Worm (Caenorhabditis elegans): ENCODE results near the gene Y110A2AL.5.
A peak's percentile ranks its signal among the peaks of the same experiment; 100 is the strongest.

The Y110A2AL.5 gene

DNA sequence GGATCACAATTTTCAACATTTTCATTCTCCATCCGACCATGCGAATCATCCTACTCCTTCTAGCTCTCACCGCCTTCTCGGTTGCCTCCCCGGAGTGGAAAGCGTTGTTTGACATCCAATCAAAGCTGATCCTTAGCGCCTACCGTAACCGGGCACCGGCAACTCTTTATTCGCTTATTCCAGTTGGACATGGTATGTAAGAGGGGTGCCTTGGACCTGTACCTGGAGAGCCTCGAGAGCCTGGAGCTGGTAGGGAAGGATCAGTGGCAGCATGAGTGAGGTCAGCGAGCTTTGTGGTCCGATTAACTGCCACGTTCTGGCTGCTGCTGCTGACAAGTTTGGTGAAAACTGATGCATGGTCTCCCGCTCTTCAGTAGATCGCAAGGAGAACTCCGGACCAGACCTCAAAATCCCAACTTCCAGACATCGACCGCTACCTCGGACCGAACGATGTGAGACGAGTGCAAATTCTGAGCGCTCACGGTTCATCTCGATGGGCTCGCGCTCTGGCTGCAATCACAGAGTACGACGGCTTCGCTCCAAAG, 36.4 kb upstream of the Y110A2AL.5 start, which contains the start of gene K12H6.8 (continued):
- TF ChIP-seq pha-4 (GFP tag; IDR thresholded peaks at IDR 0.05) (no peak), pha-4 (tag; optimal IDR thresholded peaks at IDR 0.05) (no peak), Y5F2A.4 (GFP tag; optimal IDR thresholded peaks at IDR 0.05) (no peak), tag-97 (GFP tag; IDR thresholded peaks at IDR 0.05) (no peak), attf-4 (tag; optimal IDR thresholded peaks at IDR 0.05) (no peak), hif-1 (tag; optimal IDR thresholded peaks at IDR 0.05) (no peak)

DNA sequence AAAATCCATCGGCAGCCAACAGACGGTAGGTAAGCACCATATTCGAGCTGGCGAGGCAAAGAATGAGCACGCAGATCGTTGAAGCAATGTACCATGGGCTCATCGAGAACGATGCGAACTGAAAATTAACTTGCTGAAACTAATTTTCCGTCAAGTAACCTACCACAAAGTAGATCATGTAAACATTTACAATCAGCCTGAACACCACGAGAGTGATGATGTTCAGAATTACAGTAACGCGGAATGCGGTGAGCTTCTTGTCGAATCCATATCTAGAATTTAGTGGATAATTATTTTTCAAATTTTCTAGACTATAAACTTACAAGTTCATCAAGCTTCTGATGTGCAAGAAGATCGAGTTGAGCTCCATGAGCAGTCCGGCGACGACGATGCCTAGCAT, 34.8 kb upstream of the Y110A2AL.5 start:
- TF ChIP-seq unc-62 (GFP tag; optimal IDR thresholded peaks at IDR 0.05 in 1 of 2) (peak in 1 of 2 experiments; percentile 92), unc-62 (tag; optimal IDR thresholded peaks at IDR 0.05) (no peak), hif-1 (tag; optimal IDR thresholded peaks at IDR 0.05) (no peak), ZK546.5 (tag; optimal IDR thresholded peaks at IDR 0.05) (no peak), aha-1 (tag) (peak; percentile 26)

DNA sequence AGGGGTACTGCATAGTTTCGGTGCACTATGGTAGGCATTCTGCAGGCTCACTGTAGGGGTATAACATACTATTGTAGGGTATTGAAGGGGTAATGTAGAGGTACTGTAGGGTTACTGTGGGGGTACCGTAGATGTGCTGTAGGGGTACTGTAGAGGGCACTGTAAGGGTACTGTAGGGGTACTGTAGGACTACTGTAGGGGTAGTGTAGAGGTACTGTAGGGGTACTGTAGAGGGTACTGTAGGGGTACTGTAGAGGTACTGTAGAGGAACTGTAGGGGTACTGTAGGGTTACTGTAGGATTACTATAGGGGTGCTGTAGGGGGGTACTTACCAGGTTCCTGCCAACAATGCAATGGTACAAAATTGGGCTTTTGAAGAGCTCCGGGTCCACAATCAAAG, 34.2 kb upstream of the Y110A2AL.5 start:
- no peak for TF ChIP-seq saeg-2 (GFP tag; IDR thresholded peaks at IDR 0.05)
- no peak for TF ChIP-seq pqm-1 (tag; optimal IDR thresholded peaks at IDR 0.05)
- TF ChIP-seq lim-7 (GFP tag; IDR thresholded peaks at IDR 0.05), result peak; percentile 35; the same call in 1 of the 2 replicates
- no peak for TF ChIP-seq hlh-30 (tag; optimal IDR thresholded peaks at IDR 0.05; ENCODE audit: insufficient read depth)
- no peak for TF ChIP-seq dmd-9 (GFP tag; IDR thresholded peaks at IDR 0.05)
- no peak for TF ChIP-seq unc-39 (tag; optimal IDR thresholded peaks at IDR 0.05)
- 0 out of 2 replicates have a peak, but pooled peaks have one; percentile 21 for TF ChIP-seq dmd-8 (GFP tag; IDR thresholded peaks at IDR 0.05)
- peak; percentile 40; the same call in 1 of the 2 replicates for TF ChIP-seq snpc-1.2 (GFP tag; IDR thresholded peaks at IDR 0.05)
- TF ChIP-seq nhr-25 (tag; optimal IDR thresholded peaks at IDR 0.05; ENCODE audit: borderline replicate concordance, insufficient read depth), result no peak
- no peak for TF ChIP-seq daf-19 (GFP tag; conservative IDR thresholded peaks at IDR 0.05)
- 0 out of 2 replicates have a peak, but pooled peaks have one; percentile 53 for TF ChIP-seq F44E2.7 (GFP tag; IDR thresholded peaks at IDR 0.05)
- 0 out of 2 replicates have a peak, but pooled peaks have one; percentile 19 for TF ChIP-seq arid-1 (GFP tag; conservative IDR thresholded peaks at IDR 0.05)
- no peak for TF ChIP-seq nhr-77 (tag; optimal IDR thresholded peaks at IDR 0.05)
- TF ChIP-seq daf-8 (GFP tag; IDR thresholded peaks at IDR 0.05), result no peak

DNA sequence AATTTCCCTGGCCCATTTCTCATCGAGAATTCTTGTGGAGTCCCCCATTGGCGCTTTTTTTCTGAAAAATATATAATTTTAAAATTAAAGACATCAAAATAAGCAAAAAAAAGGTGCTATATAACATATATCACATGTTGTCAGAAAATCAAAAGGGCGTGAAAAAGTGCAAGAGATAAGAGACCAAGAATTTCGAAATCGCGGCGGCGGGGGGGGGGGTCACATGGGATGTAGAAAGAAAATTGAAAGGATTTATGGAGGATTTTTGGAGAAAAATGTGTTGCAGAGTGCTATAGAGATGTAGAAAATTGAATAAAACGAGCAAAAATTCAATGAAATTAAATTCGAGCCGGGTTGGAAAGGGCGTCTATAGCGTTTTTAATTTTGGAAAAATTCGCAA, 33.2 kb upstream of the Y110A2AL.5 start, which contains the start of gene K12H6.6:
Gene K12H6.6, minus strand, starts transcription at position 61 of the 400 bp plus-strand sequence.
- no peak for TF ChIP-seq gei-8 (GFP tag; optimal IDR thresholded peaks at IDR 0.05)
- peak; percentile 11 for TF ChIP-seq dve-1 (tag; optimal IDR thresholded peaks at IDR 0.05; ENCODE audit: insufficient read depth)
- TF ChIP-seq F37D6.2 (tag; optimal IDR thresholded peaks at IDR 0.05), result no peak
- TF ChIP-seq spr-1 (tag; optimal IDR thresholded peaks at IDR 0.05), result no peak
- TF ChIP-seq unc-130 (GFP tag; optimal IDR thresholded peaks at IDR 0.05), result no peak
- no peak for TF ChIP-seq F44E2.7 (GFP tag; IDR thresholded peaks at IDR 0.05)
- TF ChIP-seq Y48G9A.11 (GFP tag; IDR thresholded peaks at IDR 0.05), result no peak
- TF ChIP-seq ceh-82 (tag; optimal IDR thresholded peaks at IDR 0.05), result no peak
- TF ChIP-seq nhr-76 (tag; optimal IDR thresholded peaks at IDR 0.05), result no peak
- TF ChIP-seq ceh-32 (tag; optimal IDR thresholded peaks at IDR 0.05; ENCODE audit: poor library complexity), result no peak
- TF ChIP-seq snpc-1.2 (GFP tag; IDR thresholded peaks at IDR 0.05), result no peak
- no peak for TF ChIP-seq ztf-11 (tag; optimal IDR thresholded peaks at IDR 0.05)
- TF ChIP-seq nhr-77 (tag; optimal IDR thresholded peaks at IDR 0.05), result no peak
- TF ChIP-seq lsy-2 (tag; optimal IDR thresholded peaks at IDR 0.05), result peak in 1 of 2 experiments; percentile 24
- TF ChIP-seq pha-4 (GFP tag; IDR thresholded peaks at IDR 0.05), result no peak
- no peak for TF ChIP-seq pha-4 (tag; optimal IDR thresholded peaks at IDR 0.05)
- peak; percentile 81 for TF ChIP-seq hlh-30 (tag; optimal IDR thresholded peaks at IDR 0.05; ENCODE audit: insufficient read depth)
- TF ChIP-seq zfp-2 (tag; optimal IDR thresholded peaks at IDR 0.05), result no peak
- TF ChIP-seq ctbp-1 (GFP tag; IDR thresholded peaks at IDR 0.05), result no peak
- TF ChIP-seq mxl-2 (GFP tag; conservative IDR thresholded peaks at IDR 0.05), result no peak
- TF ChIP-seq duxl-1 (tag; optimal IDR thresholded peaks at IDR 0.05; ENCODE audit: poor library complexity), result no peak
- no peak for TF ChIP-seq nhr-41 (GFP tag; IDR thresholded peaks at IDR 0.05)
- no peak for TF ChIP-seq fkh-10 (GFP tag; optimal IDR thresholded peaks at IDR 0.05)
- no peak for TF ChIP-seq nhr-25 (tag; optimal IDR thresholded peaks at IDR 0.05; ENCODE audit: borderline replicate concordance, insufficient read depth)
- no peak for TF ChIP-seq lin-29 (GFP tag; IDR thresholded peaks at IDR 0.05)
- no peak for TF ChIP-seq ama-1 (optimal IDR thresholded peaks at IDR 0.05)
- no peak for TF ChIP-seq unc-62 (GFP tag; optimal IDR thresholded peaks at IDR 0.05 in 1 of 2)
- TF ChIP-seq unc-62 (tag; optimal IDR thresholded peaks at IDR 0.05), result no peak
- TF ChIP-seq T20F7.1 (GFP tag; optimal IDR thresholded peaks at IDR 0.05), result no peak
- no peak for TF ChIP-seq jun-1 (tag; optimal IDR thresholded peaks at IDR 0.05)

Measured in whole organism, L4 larva.